Fruit fly (Drosophila melanogaster): ENCODE data around the gene CG7376.

Gene CG7376

DNA sequence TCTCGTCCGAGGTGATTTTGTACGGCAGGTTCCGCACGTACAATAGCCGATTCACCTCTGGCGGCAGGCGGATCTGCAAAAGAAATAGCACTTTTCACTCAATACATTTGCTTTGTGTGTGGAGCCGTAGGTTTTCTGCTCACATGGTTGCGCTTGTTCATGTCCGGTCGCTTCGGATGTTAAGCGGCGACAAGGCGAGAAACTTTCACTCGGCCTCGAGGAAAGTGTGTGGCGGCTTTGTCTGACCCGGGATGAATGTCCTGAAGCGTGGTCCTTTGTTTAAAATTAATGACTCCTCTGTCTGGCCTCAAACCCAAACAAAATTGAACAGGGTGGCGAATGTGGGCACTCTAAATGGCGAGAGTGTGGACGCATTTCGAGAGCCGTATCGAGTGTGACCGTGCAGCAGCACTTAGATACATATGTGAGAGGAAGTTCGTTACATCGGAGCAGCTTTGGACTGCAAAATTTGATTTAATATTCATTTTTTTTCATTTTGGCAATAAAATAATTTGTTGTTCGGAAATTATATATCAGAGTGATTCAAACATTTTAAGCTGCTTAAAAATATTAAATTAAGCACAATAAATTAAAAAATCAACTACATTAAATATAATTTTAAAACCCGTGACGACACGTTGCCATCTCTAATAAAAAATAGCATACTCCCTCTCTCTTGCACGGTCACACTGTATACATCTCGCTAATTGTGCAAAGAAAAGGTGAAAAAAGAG, 18.9 kb downstream of the CG7376 start, which contains the start of the genes Sf3b6 and Tnpo (continued):
- TF ChIP-seq CG6813 (GFP tag; optimal IDR thresholded peaks at IDR 0.05) (no peak), sima (GFP tag; optimal IDR thresholded peaks at IDR 0.05) (no peak), bigmax (GFP tag; optimal IDR thresholded peaks at IDR 0.05) (no peak), zfh1 (GFP tag; IDR thresholded peaks at IDR 0.05) (peak; percentile 77), disco-r (GFP tag; optimal IDR thresholded peaks at IDR 0.05) (peak; percentile 33), CG17829 (tag; optimal IDR thresholded peaks at IDR 0.05) (peak; percentile 86), dan (GFP tag; IDR thresholded peaks at IDR 0.05) (peak; percentile 49; the same call in 1 of the 2 replicates), CG4328 (GFP tag; optimal IDR thresholded peaks at IDR 0.05) (peak; percentile 82), Camta (GFP tag; optimal IDR thresholded peaks at IDR 0.05) (peak; percentile 69), CG34376 (GFP tag; optimal IDR thresholded peaks at IDR 0.05) (peak; percentile 65), CG3407 (GFP tag; optimal IDR thresholded peaks at IDR 0.05) (no peak), MTF-1 (GFP tag; optimal IDR thresholded peaks at IDR 0.05; ENCODE audit: borderline replicate concordance) (no peak), oc (tag; optimal IDR thresholded peaks at IDR 0.05) (no peak), Hr51 (GFP tag; optimal IDR thresholded peaks at IDR 0.05) (peak in 1 of 2 experiments; percentile 55), CG7928 (GFP tag; optimal IDR thresholded peaks at IDR 0.05) (peak; percentile 47), CG5180 (GFP tag; optimal IDR thresholded peaks at IDR 0.05) (peak; percentile 49), Adf1 (GFP tag; IDR thresholded peaks at IDR 0.05) (peak; percentile 39), CG2116 (GFP tag; optimal IDR thresholded peaks at IDR 0.05) (peak; percentile 69), CG2875 (GFP tag; optimal IDR thresholded peaks at IDR 0.05) (no peak), Dp (GFP tag; optimal IDR thresholded peaks at IDR 0.05) (peak; percentile 21), CG1602 (GFP tag; optimal IDR thresholded peaks at IDR 0.05) (peak; percentile 88), vvl (GFP tag; IDR thresholded peaks at IDR 0.05) (peak; percentile 88), CG8359 (GFP tag; optimal IDR thresholded peaks at IDR 0.05; ENCODE audit: borderline replicate concordance) (no peak), fu2 (GFP tag; optimal IDR thresholded peaks at IDR 0.05) (peak; percentile 70), CG7357 (GFP tag; IDR thresholded peaks at IDR 0.05) (peak; percentile 82), Blimp-1 (GFP tag; optimal IDR thresholded peaks at IDR 0.05) (no peak), CG18011 (GFP tag; optimal IDR thresholded peaks at IDR 0.05) (peak; percentile 68), unc-4 (GFP tag; IDR thresholded peaks at IDR 0.05; ENCODE audit: partially characterized antibody) (peak; percentile 65), CG14667 (GFP tag; IDR thresholded peaks at IDR 0.05) (peak; percentile 78), CG10959 (GFP tag; IDR thresholded peaks at IDR 0.05) (peak; percentile 61; the same call in 1 of the 2 replicates), cas (GFP tag; IDR thresholded peaks at IDR 0.05) (0 out of 2 replicates have a peak, but pooled peaks have one; percentile 44), Bteb2 (GFP tag; optimal IDR thresholded peaks at IDR 0.05) (peak; percentile 75), CG7839 (tag; optimal IDR thresholded peaks at IDR 0.05) (no peak), esg (GFP tag; conservative IDR thresholded peaks at IDR 0.05) (peak; percentile 86), sisA (GFP tag; IDR thresholded peaks at IDR 0.05) (peak; percentile 84), Dfd (GFP tag; optimal IDR thresholded peaks at IDR 0.05) (no peak), CG6254 (GFP tag; optimal IDR thresholded peaks at IDR 0.05) (peak; percentile 48), odd (GFP tag; optimal IDR thresholded peaks at IDR 0.05) (no peak), shn (GFP tag; optimal IDR thresholded peaks at IDR 0.05) (peak; percentile 62), CG9876 (GFP tag; optimal IDR thresholded peaks at IDR 0.05) (peak; percentile 64), dmrt11E (tag; optimal IDR thresholded peaks at IDR 0.05) (peak; percentile 86), Sin3A (optimal IDR thresholded peaks at IDR 0.05) (peak; percentile 81), twi (tag; optimal IDR thresholded peaks at IDR 0.05) (peak; percentile 83), CG17385 (GFP tag; optimal IDR thresholded peaks at IDR 0.05) (no peak), ara (GFP tag; IDR thresholded peaks at IDR 0.05) (peak; percentile 69), Hr39 (optimal IDR thresholded peaks at IDR 0.05) (no peak), CHES-1-like (GFP tag; optimal IDR thresholded peaks at IDR 0.05) (peak; percentile 66), Fer2 (tag; optimal IDR thresholded peaks at IDR 0.05) (peak; percentile 69), so (GFP tag; IDR thresholded peaks at IDR 0.05) (peak; percentile 73; the same call in 2 of the 3 replicates)
